Worm (Caenorhabditis elegans): ENCODE data around the gene C18E9.5.

The C18E9.5 gene

DNA sequence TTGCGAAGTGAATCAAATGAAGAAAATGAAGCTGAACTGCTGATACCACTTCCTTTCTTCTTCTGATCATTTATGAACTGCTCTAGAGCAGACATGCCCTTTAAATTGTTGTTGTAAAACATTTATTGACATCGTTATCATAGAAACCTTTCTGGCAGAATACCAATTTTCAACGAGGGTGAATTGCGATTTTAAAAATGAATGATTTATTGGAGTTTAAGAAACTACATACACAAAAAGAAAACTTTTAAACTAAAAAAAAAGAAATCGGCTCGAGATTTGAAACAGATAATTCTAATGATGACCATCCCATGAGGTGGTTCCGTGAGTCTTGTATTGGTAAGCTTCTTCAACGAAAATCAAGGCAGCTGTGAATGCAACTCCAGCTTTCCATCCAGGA is 5.7 kb upstream of the C18E9.5 start, which contains the start of gene sftd-3:
Gene sftd-3, minus strand, starts transcription at position 101 of the 400 bp plus-strand sequence.
- no peak for TF ChIP-seq unc-39 (tag; optimal IDR thresholded peaks at IDR 0.05)
- no peak for TF ChIP-seq hmg-11 (tag; optimal IDR thresholded peaks at IDR 0.05)
- no peak for TF ChIP-seq ceh-16 (tag; optimal IDR thresholded peaks at IDR 0.05)
- TF ChIP-seq nhr-25 (tag; optimal IDR thresholded peaks at IDR 0.05): no peak
- no peak for TF ChIP-seq unc-62 (GFP tag; optimal IDR thresholded peaks at IDR 0.05)
- no peak for TF ChIP-seq snpc-4 (tag; optimal IDR thresholded peaks at IDR 0.05)
- TF ChIP-seq daf-12 (tag; optimal IDR thresholded peaks at IDR 0.05): no peak
- TF ChIP-seq elt-2 (tag; optimal IDR thresholded peaks at IDR 0.05): no peak
- TF ChIP-seq ZK546.5 (tag; optimal IDR thresholded peaks at IDR 0.05): no peak
- TF ChIP-seq elt-3 (tag; optimal IDR thresholded peaks at IDR 0.05): no peak
- TF ChIP-seq nhr-12 (tag; optimal IDR thresholded peaks at IDR 0.05): no peak
- TF ChIP-seq zag-1 (tag; optimal IDR thresholded peaks at IDR 0.05): no peak
- no peak for TF ChIP-seq nhr-77 (tag; optimal IDR thresholded peaks at IDR 0.05)
- no peak for TF ChIP-seq pha-4 (tag; optimal IDR thresholded peaks at IDR 0.05)
- TF ChIP-seq nhr-237 (tag; optimal IDR thresholded peaks at IDR 0.05): no peak
- no peak for TF ChIP-seq ceh-28 (tag; optimal IDR thresholded peaks at IDR 0.05)

DNA sequence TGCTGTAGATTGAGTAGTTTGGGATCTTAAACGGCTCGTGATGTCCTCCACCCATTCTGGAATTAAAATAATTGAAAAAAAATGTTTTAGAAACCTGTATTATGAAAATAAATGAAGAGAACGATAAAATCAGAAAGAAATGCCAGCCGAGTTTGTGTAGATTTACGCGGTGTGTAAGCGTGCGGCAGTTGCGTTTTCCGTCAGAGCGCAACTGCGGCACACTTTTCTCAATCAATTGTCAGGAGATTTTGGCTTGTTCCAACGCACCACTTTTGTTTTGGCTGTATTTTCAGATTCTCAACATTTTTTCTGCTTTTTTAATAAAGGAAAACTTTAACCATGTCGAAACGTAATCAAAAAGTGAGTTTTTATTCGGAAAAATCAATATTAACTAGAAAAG is 4.9 kb upstream of the C18E9.5 start, which contains the start of the genes ndub-3 and C18E9.2:
Gene ndub-3, minus strand, starts transcription at position 56 of the 400 bp plus-strand sequence.
Gene C18E9.2, plus strand, starts transcription at position 172 of the 400 bp plus-strand sequence.
- no peak for TF ChIP-seq egl-27 (tag; optimal IDR thresholded peaks at IDR 0.05)
- TF ChIP-seq ceh-28 (tag; optimal IDR thresholded peaks at IDR 0.05): peak; percentile 51
- no peak for TF ChIP-seq fos-1 (tag; optimal IDR thresholded peaks at IDR 0.05)
- TF ChIP-seq skn-1 (tag; optimal IDR thresholded peaks at IDR 0.05): no peak
- TF ChIP-seq mml-1 (tag; optimal IDR thresholded peaks at IDR 0.05): no peak
- TF ChIP-seq elt-2 (tag; optimal IDR thresholded peaks at IDR 0.05): peak; percentile 5
- TF ChIP-seq ztf-4 (tag; optimal IDR thresholded peaks at IDR 0.05): no peak
- no peak for TF ChIP-seq nhr-76 (tag; optimal IDR thresholded peaks at IDR 0.05)
- no peak for TF ChIP-seq elt-1 (tag; optimal IDR thresholded peaks at IDR 0.05)
- TF ChIP-seq nhr-237 (tag; optimal IDR thresholded peaks at IDR 0.05): no peak
- TF ChIP-seq R02D3.7 (tag; optimal IDR thresholded peaks at IDR 0.05): peak; percentile 85
- peak; percentile 75 for TF ChIP-seq lin-39 (tag; optimal IDR thresholded peaks at IDR 0.05)
- peak; percentile 13 for TF ChIP-seq nhr-23 (tag; optimal IDR thresholded peaks at IDR 0.05)
- TF ChIP-seq nhr-12 (tag; optimal IDR thresholded peaks at IDR 0.05): no peak
- no peak for TF ChIP-seq daf-12 (tag; optimal IDR thresholded peaks at IDR 0.05)
- no peak for TF ChIP-seq nhr-43 (tag; optimal IDR thresholded peaks at IDR 0.05; ENCODE audit: poor library complexity, severe bottlenecking)
- TF ChIP-seq hmg-11 (tag; optimal IDR thresholded peaks at IDR 0.05): peak; percentile 37
- TF ChIP-seq unc-39 (tag; optimal IDR thresholded peaks at IDR 0.05): no peak
- no peak for TF ChIP-seq lsy-12 (tag; optimal IDR thresholded peaks at IDR 0.05)
- TF ChIP-seq eor-1 (tag; optimal IDR thresholded peaks at IDR 0.05): no peak
- TF ChIP-seq aly-2 (tag; optimal IDR thresholded peaks at IDR 0.05): no peak
- TF ChIP-seq nfya-1 (tag; optimal IDR thresholded peaks at IDR 0.05; ENCODE audit: insufficient read depth): peak; percentile 64
- TF ChIP-seq nhr-11 (tag; optimal IDR thresholded peaks at IDR 0.05): no peak
- peak; percentile 25 for TF ChIP-seq pqm-1 (tag; optimal IDR thresholded peaks at IDR 0.05)
- no peak for TF ChIP-seq egl-5 (tag; optimal IDR thresholded peaks at IDR 0.05)
- no peak for TF ChIP-seq ztf-11 (tag; optimal IDR thresholded peaks at IDR 0.05)
- TF ChIP-seq zag-1 (tag; optimal IDR thresholded peaks at IDR 0.05): no peak
- TF ChIP-seq unc-62 (GFP tag; optimal IDR thresholded peaks at IDR 0.05): no peak
- TF ChIP-seq ceh-82 (tag; optimal IDR thresholded peaks at IDR 0.05): no peak
- peak; percentile 62 for TF ChIP-seq lin-15B (tag; optimal IDR thresholded peaks at IDR 0.05)
- TF ChIP-seq ceh-16 (tag; optimal IDR thresholded peaks at IDR 0.05): no peak
- TF ChIP-seq ceh-9 (tag; optimal IDR thresholded peaks at IDR 0.05): no peak
- TF ChIP-seq nhr-25 (tag; optimal IDR thresholded peaks at IDR 0.05): peak; percentile 44

DNA sequence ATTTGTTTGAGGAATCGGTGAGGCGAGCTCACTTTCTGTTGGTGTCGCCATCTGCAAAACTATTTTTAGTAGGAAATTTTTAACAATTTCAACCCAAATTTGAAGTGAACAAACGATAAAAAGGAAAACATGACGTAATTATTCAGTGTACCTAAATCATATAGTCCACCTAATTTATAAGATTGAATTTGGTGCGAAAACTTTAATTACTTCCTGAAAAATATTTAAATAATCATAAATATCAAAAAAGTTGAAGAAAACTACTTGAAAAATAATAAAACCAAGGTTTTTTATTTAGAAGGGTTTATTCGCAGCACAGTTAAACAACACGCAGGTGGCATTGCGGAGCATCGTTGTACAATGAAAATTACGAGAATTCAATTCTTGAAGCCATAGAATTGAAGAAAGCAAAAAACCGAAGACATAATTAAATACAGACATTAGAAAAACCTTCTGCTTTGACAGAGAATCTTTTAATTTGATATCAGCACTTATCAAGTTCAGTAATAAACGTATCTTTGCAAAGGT is 3.8 kb downstream of the C18E9.5 start, which contains the start of gene tomm-40:
Gene tomm-40, minus strand, starts transcription at position 51 of the 528 bp plus-strand sequence.
- TF ChIP-seq ZK546.5 (tag; optimal IDR thresholded peaks at IDR 0.05): no peak
- no peak for TF ChIP-seq fkh-2 (tag; optimal IDR thresholded peaks at IDR 0.05)
- no peak for TF ChIP-seq jun-1 (tag; optimal IDR thresholded peaks at IDR 0.05)
- no peak for TF ChIP-seq ceh-16 (tag; optimal IDR thresholded peaks at IDR 0.05)
- no peak for TF ChIP-seq nhr-67 (tag; optimal IDR thresholded peaks at IDR 0.05)
- no peak for TF ChIP-seq elt-1 (tag; optimal IDR thresholded peaks at IDR 0.05)
- TF ChIP-seq ceh-28 (tag; optimal IDR thresholded peaks at IDR 0.05): no peak
- TF ChIP-seq snpc-4 (tag; optimal IDR thresholded peaks at IDR 0.05): no peak
- no peak for TF ChIP-seq fkh-10 (GFP tag; optimal IDR thresholded peaks at IDR 0.05)
- TF ChIP-seq nhr-77 (tag; optimal IDR thresholded peaks at IDR 0.05): no peak
- TF ChIP-seq pha-4 (tag; optimal IDR thresholded peaks at IDR 0.05): peak; percentile 4
- TF ChIP-seq nhr-23 (tag; optimal IDR thresholded peaks at IDR 0.05): no peak
- no peak for TF ChIP-seq pqm-1 (tag; optimal IDR thresholded peaks at IDR 0.05)
- TF ChIP-seq daf-12 (tag; optimal IDR thresholded peaks at IDR 0.05): no peak
- no peak for TF ChIP-seq zag-1 (tag; optimal IDR thresholded peaks at IDR 0.05)
- TF ChIP-seq hmg-11 (tag; optimal IDR thresholded peaks at IDR 0.05): peak; percentile 27
